Fruit fly (Drosophila melanogaster) whole organism, pupa: Measurements from ENCODE around the gene CG11034.

Source experiments
- CG12605 ChIP-seq: fragments of 200-800 bp; sonication (Bioruptor generic); IDR thresholded peaks from 2 replicates; pipeline ENCODE4 v1.3.6; 2022; ENCODE audit warnings: missing biosample characterization, missing genetic modification characterization
- CG13204 ChIP-seq: fragments of 200-800 bp; sonication (Bioruptor generic); optimal IDR thresholded peaks from 2 replicates; lab custom pipeline; 2018; ENCODE audit warnings: missing biosample characterization, mild to moderate bottlenecking, missing genetic modification characterization, moderate library complexity
- CG32121 ChIP-seq: fragments of 200-800 bp; sonication (Bioruptor generic); IDR thresholded peaks from 2 replicates; pipeline ENCODE4 v1.3.6; 2022; ENCODE audit warnings: missing biosample characterization, missing genetic modification characterization
- D1 ChIP-seq: fragments of 200-800 bp; sonication (Bioruptor generic); optimal IDR thresholded peaks from 2 replicates; lab custom pipeline; 2018; ENCODE audit warnings: missing biosample characterization, mild to moderate bottlenecking, missing genetic modification characterization, moderate library complexity
- EcR ChIP-seq: fragments of 200-800 bp; sonication (Bioruptor generic); optimal IDR thresholded peaks from 3 replicates; lab custom pipeline; 2019; ENCODE audit warnings: missing biosample characterization, missing genetic modification characterization, mild to moderate bottlenecking, moderate library complexity, missing genetic modification reagents
- Pif1A ChIP-seq: fragments of 200-800 bp; sonication (Bioruptor generic); optimal IDR thresholded peaks from 3 replicates; lab custom pipeline; 2016; ENCODE audit warnings: missing biosample characterization, missing genetic modification characterization
- Snoo ChIP-seq: fragments of 200-800 bp; sonication (Bioruptor generic); optimal IDR thresholded peaks from 3 replicates; lab custom pipeline; 2017; ENCODE audit warnings: missing biosample characterization, mild to moderate bottlenecking, missing genetic modification characterization, inconsistent platforms

DNA sequence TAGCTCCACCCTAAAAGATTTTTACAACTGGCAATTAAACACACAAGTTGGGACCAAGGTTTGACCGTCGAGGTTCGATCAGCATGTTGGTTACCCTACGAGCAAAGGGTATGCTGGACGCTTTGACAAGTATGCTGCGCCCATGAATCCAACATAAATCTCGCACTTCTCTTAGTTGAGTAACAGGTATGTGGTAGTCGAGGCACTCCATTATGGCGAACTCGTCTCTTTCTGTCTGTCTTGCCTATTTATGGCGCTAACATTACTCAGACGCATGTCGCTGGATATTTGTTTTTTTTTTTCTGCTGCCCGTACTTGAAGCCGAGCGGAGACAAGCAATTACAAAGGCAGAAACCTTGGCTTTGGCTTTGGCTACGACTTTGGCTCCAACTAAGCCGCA is 24.0 kb upstream of the CG11034 start:
- TF ChIP-seq CG13204 (GFP tag; lab: Kevin White, UChicago) (peak; percentile 15), Pif1A (GFP tag; lab: Kevin White, UChicago) (peak; percentile 18), CG12605 (GFP tag; lab: Robert Waterston, UW) (no peak), Snoo (no peak), D1 (tag; lab: Kevin White, UChicago) (no peak), EcR (GFP tag; lab: Kevin White, UChicago) (no peak), CG32121 (GFP tag; lab: Robert Waterston, UW) (no peak)
